Fruit fly (Drosophila melanogaster) whole organism, embryonic: ENCODE results near the gene Wdr92.

Experiments used
- Atf-2 ChIP-seq: fragments of 200-800 bp; sonication (Bioruptor generic); optimal IDR thresholded peaks from 2 replicates; lab custom pipeline; 2016; ENCODE audit warnings: missing biosample characterization, missing genetic modification characterization
- B-H1 ChIP-seq: fragments of 200-800 bp; sonication (Bioruptor generic); IDR thresholded peaks from 3 replicates; pipeline ENCODE4 v1.3.6; 2022; ENCODE audit warnings: missing biosample characterization, missing genetic modification characterization
- BEAF-32 ChIP-seq: fragments of 200-800 bp; sonication (Bioruptor generic); optimal IDR thresholded peaks from 3 replicates; lab custom pipeline; 2017; ENCODE audit warnings: missing biosample characterization, missing genetic modification characterization, mild to moderate bottlenecking, moderate library complexity, missing genetic modification reagents
- CG11247 ChIP-seq: fragments of 200-800 bp; sonication (Bioruptor generic); IDR thresholded peaks from 2 replicates; pipeline ENCODE4 v1.3.6; 2022; ENCODE audit warnings: missing biosample characterization, missing genetic modification characterization
- CG11398 ChIP-seq: fragments of 200-800 bp; sonication (Bioruptor generic); optimal IDR thresholded peaks from 2 replicates; lab custom pipeline; 2016; ENCODE audit warnings: missing biosample characterization, missing genetic modification characterization
- CG12071 ChIP-seq: fragments of 200-800 bp; sonication (Bioruptor generic); optimal IDR thresholded peaks from 3 replicates; lab custom pipeline; 2018; ENCODE audit warnings: missing biosample characterization, mild to moderate bottlenecking, missing genetic modification characterization
- CG12219 ChIP-seq: fragments of 200-800 bp; sonication (Bioruptor generic); optimal IDR thresholded peaks from 3 replicates; lab custom pipeline; 2018; ENCODE audit warnings: missing biosample characterization, mild to moderate bottlenecking, missing genetic modification characterization
- CG13296 ChIP-seq: fragments of 200-800 bp; sonication (Bioruptor generic); optimal IDR thresholded peaks from 3 replicates; lab custom pipeline; 2018; ENCODE audit warnings: missing biosample characterization, mild to moderate bottlenecking, missing genetic modification characterization
- CG13424 ChIP-seq: fragments of 200-800 bp; sonication (Bioruptor generic); optimal IDR thresholded peaks from 2 replicates; lab custom pipeline; 2019; ENCODE audit warnings: missing biosample characterization, mild to moderate bottlenecking, missing genetic modification characterization, moderate library complexity
- CG13775 ChIP-seq: fragments of 200-800 bp; sonication (Bioruptor generic); optimal IDR thresholded peaks from 3 replicates; lab custom pipeline; 2017; ENCODE audit warnings: missing biosample characterization, mild to moderate bottlenecking, missing genetic modification characterization
- CG15696 ChIP-seq: fragments of 200-800 bp; sonication (Bioruptor generic); optimal IDR thresholded peaks from 2 replicates; lab custom pipeline; 2019; ENCODE audit warnings: missing biosample characterization, mild to moderate bottlenecking, missing genetic modification characterization, moderate library complexity
- CG18619 ChIP-seq: fragments of 200-800 bp; sonication (Bioruptor generic); optimal IDR thresholded peaks from 3 replicates; lab custom pipeline; 2017; ENCODE audit warnings: missing biosample characterization, mild to moderate bottlenecking, missing genetic modification characterization
- CG18764 ChIP-seq: fragments of 200-800 bp; sonication (Bioruptor generic); optimal IDR thresholded peaks from 3 replicates; lab custom pipeline; 2016; ENCODE audit warnings: missing biosample characterization, missing genetic modification characterization
- CG2678 ChIP-seq: fragments of 200-800 bp; sonication (Bioruptor generic); optimal IDR thresholded peaks from 3 replicates; lab custom pipeline; 2019; ENCODE audit warnings: missing biosample characterization, mild to moderate bottlenecking, missing genetic modification characterization, moderate library complexity
- CG2712 ChIP-seq: fragments of 200-800 bp; optimal IDR thresholded peaks from 3 replicates; lab custom pipeline; 2019; ENCODE audit warnings: missing biosample characterization, mild to moderate bottlenecking, missing genetic modification characterization, moderate library complexity
- CG2889 ChIP-seq: fragments of 200-800 bp; sonication (Bioruptor generic); IDR thresholded peaks from 3 replicates; pipeline ENCODE4 v1.3.6; 2022; ENCODE audit warnings: missing biosample characterization, missing genetic modification characterization
- CG34376 ChIP-seq: fragments of 200-800 bp; sonication (Bioruptor generic); optimal IDR thresholded peaks from 2 replicates; lab custom pipeline; 2018; ENCODE audit warnings: missing biosample characterization, mild to moderate bottlenecking, missing genetic modification characterization
- CG4282 ChIP-seq: fragments of 200-800 bp; sonication (Bioruptor generic); optimal IDR thresholded peaks from 2 replicates; lab custom pipeline; 2016; ENCODE audit warnings: missing biosample characterization, missing genetic modification characterization
- CG7745 ChIP-seq: fragments of 200-800 bp; sonication (Bioruptor generic); optimal IDR thresholded peaks from 2 replicates; lab custom pipeline; 2018; ENCODE audit warnings: missing biosample characterization, mild to moderate bottlenecking, missing genetic modification characterization, moderate library complexity
- CG7963 ChIP-seq: fragments of 200-800 bp; sonication (Bioruptor generic); IDR thresholded peaks from 3 replicates; pipeline ENCODE4 v1.3.6; 2022; ENCODE audit warnings: missing biosample characterization, missing genetic modification characterization; ENCODE audit not compliant: partially characterized antibody
- CG8281 ChIP-seq: fragments of 200-800 bp; sonication (Bioruptor generic); optimal IDR thresholded peaks from 2 replicates; lab custom pipeline; 2018; ENCODE audit warnings: missing biosample characterization, mild to moderate bottlenecking, missing genetic modification characterization, moderate library complexity
- CG9437 ChIP-seq: fragments of 200-800 bp; sonication (Bioruptor generic); optimal IDR thresholded peaks from 2 replicates; lab custom pipeline; 2018; ENCODE audit warnings: missing biosample characterization, mild to moderate bottlenecking, missing genetic modification characterization
- Doc3 ChIP-seq: fragments of 200-800 bp; sonication (Bioruptor generic); IDR thresholded peaks from 3 replicates; pipeline ENCODE4 v1.3.6; 2022; ENCODE audit warnings: missing biosample characterization, missing genetic modification characterization; ENCODE audit not compliant: partially characterized antibody
- E2f1 ChIP-seq: fragments of 200-800 bp; sonication (Bioruptor generic); IDR thresholded peaks from 2 replicates; pipeline ENCODE4 v1.3.6; 2022; ENCODE audit warnings: missing biosample characterization, missing genetic modification characterization
- HHEX ChIP-seq: fragments of 200-800 bp; sonication (Bioruptor generic); optimal IDR thresholded peaks from 3 replicates; lab custom pipeline; 2017; ENCODE audit warnings: missing biosample characterization, mild to moderate bottlenecking, missing genetic modification characterization, missing genetic modification reagents
- HLH3B ChIP-seq: fragments of 200-800 bp; sonication (Bioruptor generic); IDR thresholded peaks from 2 replicates; pipeline ENCODE4 v1.3.6; 2022; ENCODE audit warnings: missing biosample characterization, missing genetic modification characterization
- Hsf ChIP-seq: fragments of 200-800 bp; sonication (Bioruptor generic); optimal IDR thresholded peaks from 3 replicates; lab custom pipeline; 2016; ENCODE audit warnings: missing biosample characterization, missing genetic modification characterization
- Mad ChIP-seq: fragments of 200-800 bp; sonication (Bioruptor generic); optimal IDR thresholded peaks from 2 replicates; lab custom pipeline; 2016; ENCODE audit warnings: missing biosample characterization, missing genetic modification characterization
- NC2β ChIP-seq: fragments of 200-800 bp; sonication (Bioruptor generic); optimal IDR thresholded peaks from 2 replicates; lab custom pipeline; 2016; ENCODE audit warnings: missing biosample characterization, missing genetic modification characterization
- Pdp1 ChIP-seq, 2 experiments: fragments of 200-800 bp; sonication (Bioruptor generic); optimal IDR thresholded peaks; 3 replicates each; lab custom pipeline; 2016; ENCODE audit warnings: missing biosample characterization in 2 of 2, missing genetic modification characterization in 2 of 2, mild to moderate bottlenecking in 1 of 2, moderate library complexity in 1 of 2
- Sin3A ChIP-seq: fragments of >200 bp; optimal IDR thresholded peaks from 2 replicates; lab custom pipeline; 2018
- Spps ChIP-seq: fragments of 200-800 bp; sonication (Bioruptor generic); optimal IDR thresholded peaks from 2 replicates; lab custom pipeline; 2018; ENCODE audit warnings: missing biosample characterization, mild to moderate bottlenecking, missing genetic modification characterization
- Trl ChIP-seq, 3 experiments: fragments of >200 bp in 2 of 3; fragments of 200-800 bp in 1 of 3; sonication (Bioruptor generic) in 1 of 3; optimal IDR thresholded peaks; 2 replicates in 1 of 3; 3 replicates in 2 of 3; lab custom pipeline; 2016 to 2017; ENCODE audit warnings: missing biosample characterization in 1 of 3, missing genetic modification characterization in 1 of 3
- al ChIP-seq: fragments of 200-800 bp; sonication (Bioruptor generic); IDR thresholded peaks from 2 replicates; pipeline ENCODE4 v1.3.6; 2022; ENCODE audit warnings: missing biosample characterization, missing genetic modification characterization
- az2 ChIP-seq: fragments of 200-800 bp; sonication (Bioruptor generic); optimal IDR thresholded peaks from 3 replicates; lab custom pipeline; 2016; ENCODE audit warnings: missing biosample characterization, missing genetic modification characterization
- cas ChIP-seq: fragments of 200-800 bp; sonication (Bioruptor generic); IDR thresholded peaks from 2 replicates; pipeline ENCODE4 v1.3.6; 2022; ENCODE audit warnings: missing biosample characterization, missing genetic modification characterization
- cato ChIP-seq: fragments of 200-800 bp; sonication (Bioruptor generic); optimal IDR thresholded peaks from 2 replicates; lab custom pipeline; 2016; ENCODE audit warnings: missing biosample characterization, missing genetic modification characterization, borderline replicate concordance
- corto ChIP-seq: fragments of 200-800 bp; sonication (Bioruptor generic); optimal IDR thresholded peaks from 2 replicates; lab custom pipeline; 2016; ENCODE audit warnings: missing biosample characterization, mild to moderate bottlenecking, missing genetic modification characterization, moderate library complexity
- dmrt99B ChIP-seq: fragments of 200-800 bp; sonication (Bioruptor generic); optimal IDR thresholded peaks from 2 replicates; lab custom pipeline; 2018; ENCODE audit warnings: missing biosample characterization, mild to moderate bottlenecking, missing genetic modification characterization, moderate library complexity
- fd3F ChIP-seq: fragments of 200-800 bp; sonication (Bioruptor generic); optimal IDR thresholded peaks from 2 replicates; lab custom pipeline; 2018; ENCODE audit warnings: missing biosample characterization, mild to moderate bottlenecking, missing genetic modification characterization, moderate library complexity
- fu2 ChIP-seq: fragments of 200-800 bp; sonication (Bioruptor generic); optimal IDR thresholded peaks from 2 replicates; lab custom pipeline; 2016; ENCODE audit warnings: missing biosample characterization, missing genetic modification characterization
- grau ChIP-seq: fragments of 200-800 bp; optimal IDR thresholded peaks from 3 replicates; lab custom pipeline; 2019; ENCODE audit warnings: missing biosample characterization, mild to moderate bottlenecking, missing genetic modification characterization, moderate library complexity
- hbn ChIP-seq: fragments of 200-800 bp; sonication (Bioruptor generic); IDR thresholded peaks from 2 replicates; pipeline ENCODE4 v1.3.6; 2022; ENCODE audit warnings: missing biosample characterization, missing genetic modification characterization; ENCODE audit not compliant: partially characterized antibody
- kah ChIP-seq: fragments of 200-800 bp; sonication (Bioruptor generic); optimal IDR thresholded peaks from 2 replicates; lab custom pipeline; 2018; ENCODE audit warnings: missing biosample characterization, mild to moderate bottlenecking, missing genetic modification characterization
- lbe ChIP-seq: fragments of 200-800 bp; sonication (Bioruptor generic); optimal IDR thresholded peaks from 2 replicates; lab custom pipeline; 2016; ENCODE audit warnings: missing biosample characterization, mild to moderate bottlenecking, missing genetic modification characterization
- lov ChIP-seq, 2 experiments: fragments of 200-800 bp in 1 of 2; fragments of >200 bp in 1 of 2; sonication (Bioruptor generic) in 1 of 2; IDR thresholded peaks in 1 of 2; optimal IDR thresholded peaks in 1 of 2; 2 replicates in 1 of 2; 3 replicates in 1 of 2; pipeline versions ENCODE4 v1.3.6 to Lab custom; 2017 to 2022; ENCODE audit warnings: missing biosample characterization in 1 of 2, missing genetic modification characterization in 1 of 2
- onecut ChIP-seq: fragments of 200-800 bp; sonication (Bioruptor generic); IDR thresholded peaks from 2 replicates; pipeline ENCODE4 v1.3.6; 2022; ENCODE audit warnings: missing biosample characterization, missing genetic modification characterization
- sqz ChIP-seq: fragments of 200-800 bp; sonication (Bioruptor generic); optimal IDR thresholded peaks from 3 replicates; lab custom pipeline; 2018; ENCODE audit warnings: missing biosample characterization, mild to moderate bottlenecking, missing genetic modification characterization
- trh ChIP-seq: fragments of 200-800 bp; sonication (Bioruptor generic); optimal IDR thresholded peaks from 2 replicates; lab custom pipeline; 2016; ENCODE audit warnings: missing biosample characterization, missing genetic modification characterization
- zen ChIP-seq: fragments of 200-800 bp; sonication (Bioruptor generic); optimal IDR thresholded peaks from 3 replicates; lab custom pipeline; 2018; ENCODE audit warnings: missing biosample characterization, mild to moderate bottlenecking, missing genetic modification characterization, moderate library complexity

The Wdr92 gene

dm6 chr3L:17949507-17950027, 41.6 kb downstream of the Wdr92 start (continued):
- TF ChIP-seq CG2678 (peak; percentile 21), Atf-2 (GFP tag; lab: Kevin White, UChicago) (no peak), Spps (tag; lab: Kevin White, UChicago) (no peak), Trl (optimal IDR thresholded peaks at IDR 0.05; lab: Kevin White, UChicago) (peak in 1 of 2 experiments; percentile 29), Trl (GFP tag; optimal IDR thresholded peaks at IDR 0.05; lab: Kevin White, UChicago) (no peak), CG4282 (no peak), lbe (GFP tag; lab: Kevin White, UChicago) (no peak), CG34376 (no peak), CG18764 (no peak), kah (no peak), zen (tag; lab: Kevin White, UChicago) (no peak), CG13775 (GFP tag; lab: Kevin White, UChicago) (peak; percentile 33), CG13424 (tag; lab: Kevin White, UChicago) (no peak), grau (tag; lab: Kevin White, UChicago) (peak; percentile 42), CG13296 (no peak), trh (no peak), fu2 (GFP tag; lab: Kevin White, UChicago) (no peak), HLH3B (no peak), fd3F (GFP tag; lab: Kevin White, UChicago) (no peak), CG2889 (no peak), CG7963 (GFP tag; lab: Robert Waterston, UW) (no peak), CG7745 (tag; lab: Kevin White, UChicago) (no peak), cas (no peak), hbn (GFP tag; lab: Robert Waterston, UW) (no peak), CG18619 (GFP tag; lab: Kevin White, UChicago) (peak; percentile 22), CG11247 (GFP tag; lab: Robert Waterston, UW) (no peak), CG9437 (GFP tag; lab: Kevin White, UChicago) (no peak), NC2β (GFP tag; lab: Kevin White, UChicago) (no peak), E2f1 (no peak), CG12219 (GFP tag; lab: Kevin White, UChicago) (no peak), sqz (GFP tag; lab: Kevin White, UChicago) (no peak), corto (GFP tag; lab: Kevin White, UChicago) (peak; percentile 33), az2 (no peak), CG2712 (tag; lab: Kevin White, UChicago) (no peak), Sin3A (lab: Kevin White, UChicago) (no peak), dmrt99B (no peak), Hsf (GFP tag; lab: Kevin White, UChicago) (no peak), BEAF-32 (GFP tag; lab: Kevin White, UChicago) (no peak), CG12071 (GFP tag; lab: Kevin White, UChicago) (no peak), Doc3 (GFP tag; lab: Robert Waterston, UW) (no peak), Pdp1 (GFP tag; optimal IDR thresholded peaks at IDR 0.05; lab: Kevin White, UChicago) (no peak), CG11398 (GFP tag; lab: Kevin White, UChicago) (no peak), lov (optimal IDR thresholded peaks at IDR 0.05; lab: Kevin White, UChicago) (no peak), lov (GFP tag; IDR thresholded peaks at IDR 0.05; lab: Robert Waterston, UW) (no peak), cato (GFP tag; lab: Kevin White, UChicago) (no peak), HHEX (GFP tag; lab: Kevin White, UChicago) (no peak), al (GFP tag; lab: Robert Waterston, UW) (0 out of 2 replicates have a peak, but pooled peaks have one; percentile 25), onecut (GFP tag; lab: Robert Waterston, UW) (no peak), CG15696 (tag; lab: Kevin White, UChicago) (no peak), CG8281 (tag; lab: Kevin White, UChicago) (no peak), B-H1 (no peak), Mad (GFP tag; lab: Kevin White, UChicago) (no peak)
